Worm (Caenorhabditis elegans): ENCODE measurements around the gene nhr-234.

DNA sequence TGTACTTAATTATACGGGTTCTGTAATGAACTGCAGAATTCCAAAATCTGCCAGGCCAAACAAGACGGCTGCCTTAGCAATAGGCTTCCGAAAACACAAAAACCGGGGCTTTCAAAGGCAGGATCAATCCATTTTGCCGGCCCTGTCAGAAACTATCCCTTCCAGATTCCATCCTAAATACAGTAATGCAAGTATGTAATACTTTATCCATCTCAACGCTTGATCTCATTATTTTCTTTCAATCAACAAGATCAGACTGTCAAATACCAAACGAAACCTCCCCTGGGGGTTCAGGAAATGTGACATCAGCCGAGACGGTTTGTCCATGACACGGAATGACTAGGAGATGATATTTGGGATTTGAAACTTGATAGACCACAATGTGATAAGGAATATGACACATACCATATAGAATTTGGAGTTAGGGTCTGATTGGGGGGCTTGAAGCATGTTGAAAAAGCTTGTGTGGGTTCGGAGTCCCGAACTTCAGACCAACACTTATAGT is 10.3 kb upstream of the nhr-234 start:
- TF ChIP-seq ces-1 (GFP tag; optimal IDR thresholded peaks at IDR 0.05) (no peak), isw-1 (GFP tag; IDR thresholded peaks at IDR 0.05) (no peak), aly-2 (tag; optimal IDR thresholded peaks at IDR 0.05) (no peak), zip-4 (GFP tag; optimal IDR thresholded peaks at IDR 0.05) (no peak), fos-1 (tag; optimal IDR thresholded peaks at IDR 0.05) (no peak)

All from whole organism, L1 larva.